Fruit fly (Drosophila melanogaster) whole organism, prepupa: ENCODE data around the gene Eip78C.
A peak's percentile ranks its signal among the peaks of the same experiment; 100 is the strongest.

Experiments used
- Blimp-1 ChIP-seq: fragments of 200-800 bp; sonication (Bioruptor generic); optimal IDR thresholded peaks from 3 replicates; lab custom pipeline; 2017; ENCODE audit warnings: missing biosample characterization, missing genetic modification characterization, mild to moderate bottlenecking, moderate library complexity, missing genetic modification reagents
- CG10631 ChIP-seq: fragments of 200-800 bp; sonication (Bioruptor generic); optimal IDR thresholded peaks from 2 replicates; lab custom pipeline; 2016; ENCODE audit warnings: missing biosample characterization, missing genetic modification characterization
- CG10669 ChIP-seq: fragments of 200-800 bp; sonication (Bioruptor generic); optimal IDR thresholded peaks from 3 replicates; lab custom pipeline; 2018; ENCODE audit warnings: missing biosample characterization, mild to moderate bottlenecking, missing genetic modification characterization, moderate library complexity
- CG11294 ChIP-seq: fragments of 200-800 bp; sonication (Bioruptor generic); IDR thresholded peaks from 2 replicates; pipeline ENCODE4 v1.3.6; 2022; ENCODE audit warnings: missing biosample characterization, missing genetic modification characterization
- CG11902 ChIP-seq: fragments of 200-800 bp; sonication (Bioruptor generic); optimal IDR thresholded peaks from 3 replicates; lab custom pipeline; 2016; ENCODE audit warnings: missing biosample characterization, missing genetic modification characterization
- CG15336 ChIP-seq: fragments of 200-800 bp; sonication (Bioruptor generic); IDR thresholded peaks from 2 replicates; pipeline ENCODE4 v1.3.6; 2022; ENCODE audit warnings: missing biosample characterization, missing genetic modification characterization
- CG1621 ChIP-seq: fragments of 200-800 bp; sonication (Bioruptor generic); optimal IDR thresholded peaks from 3 replicates; lab custom pipeline; 2018; ENCODE audit warnings: missing biosample characterization, mild to moderate bottlenecking, missing genetic modification characterization
- CG16779 ChIP-seq: fragments of 200-800 bp; sonication (Bioruptor generic); optimal IDR thresholded peaks from 3 replicates; lab custom pipeline; 2017; ENCODE audit warnings: missing biosample characterization, mild to moderate bottlenecking, missing genetic modification characterization
- CG31627 ChIP-seq: fragments of 200-800 bp; sonication (Bioruptor generic); optimal IDR thresholded peaks from 3 replicates; lab custom pipeline; 2016; ENCODE audit warnings: missing biosample characterization, missing genetic modification characterization
- CG34406 ChIP-seq: fragments of 200-800 bp; sonication (Bioruptor generic); optimal IDR thresholded peaks from 3 replicates; lab custom pipeline; 2016; ENCODE audit warnings: missing biosample characterization, missing genetic modification characterization
- CG6163 ChIP-seq: fragments of 200-800 bp; sonication (Bioruptor generic); IDR thresholded peaks from 3 replicates; pipeline ENCODE4 v1.3.6; 2022; ENCODE audit warnings: missing biosample characterization, missing genetic modification characterization
- CG6276 ChIP-seq: fragments of 200-800 bp; sonication (Bioruptor generic); optimal IDR thresholded peaks from 2 replicates; lab custom pipeline; 2017; ENCODE audit warnings: missing biosample characterization, mild to moderate bottlenecking, missing genetic modification characterization
- CG6792 ChIP-seq: fragments of 200-800 bp; sonication (Bioruptor generic); optimal IDR thresholded peaks from 3 replicates; lab custom pipeline; 2016; ENCODE audit warnings: missing biosample characterization, missing genetic modification characterization
- CG6854 ChIP-seq: fragments of 200-800 bp; sonication (Bioruptor generic); optimal IDR thresholded peaks from 2 replicates; lab custom pipeline; 2017; ENCODE audit warnings: missing biosample characterization, mild to moderate bottlenecking, missing genetic modification characterization
- CG8319 ChIP-seq: fragments of 200-800 bp; sonication (Bioruptor generic); optimal IDR thresholded peaks from 3 replicates; lab custom pipeline; 2016; ENCODE audit warnings: missing biosample characterization, missing genetic modification characterization
- CG8632 ChIP-seq: fragments of 200-800 bp; sonication (Bioruptor generic); optimal IDR thresholded peaks from 3 replicates; lab custom pipeline; 2016; ENCODE audit warnings: missing biosample characterization, missing genetic modification characterization
- CG9139 ChIP-seq: fragments of 200-800 bp; sonication (Bioruptor generic); optimal IDR thresholded peaks from 3 replicates; lab custom pipeline; 2017; ENCODE audit warnings: missing biosample characterization, mild to moderate bottlenecking, missing genetic modification characterization
- Eip78C ChIP-seq: fragments of 200-800 bp; sonication (Bioruptor generic); peaks from one replicate; lab custom pipeline; 2016; ENCODE audit warnings: missing biosample characterization, missing genetic modification characterization
- Ets21C ChIP-seq: fragments of 200-800 bp; sonication (Bioruptor generic); optimal IDR thresholded peaks from 3 replicates; lab custom pipeline; 2016; ENCODE audit warnings: missing biosample characterization, missing genetic modification characterization
- Ets96B ChIP-seq: fragments of 200-800 bp; optimal IDR thresholded peaks from 2 replicates; lab custom pipeline; 2019; ENCODE audit warnings: missing biosample characterization, mild to moderate bottlenecking, missing genetic modification characterization, moderate library complexity
- Hr39 ChIP-seq: fragments of 200-800 bp; sonication (Bioruptor generic); optimal IDR thresholded peaks from 2 replicates; lab custom pipeline; 2016; ENCODE audit warnings: missing biosample characterization, missing genetic modification characterization
- Hr4 ChIP-seq: fragments of 200-800 bp; sonication (Bioruptor generic); optimal IDR thresholded peaks from 3 replicates; lab custom pipeline; 2016; ENCODE audit warnings: missing biosample characterization, missing genetic modification characterization
- OdsH ChIP-seq: fragments of 200-800 bp; sonication (Bioruptor generic); optimal IDR thresholded peaks from 3 replicates; lab custom pipeline; 2016; ENCODE audit warnings: missing biosample characterization, missing genetic modification characterization
- Sox102F ChIP-seq: fragments of 200-800 bp; sonication (Bioruptor generic); optimal IDR thresholded peaks from 2 replicates; lab custom pipeline; 2016; ENCODE audit warnings: missing biosample characterization, mild to moderate bottlenecking, missing genetic modification characterization
- Sox14 ChIP-seq: fragments of 200-800 bp; sonication (Bioruptor generic); optimal IDR thresholded peaks from 3 replicates; lab custom pipeline; 2016; ENCODE audit warnings: missing biosample characterization, missing genetic modification characterization
- Sox15 ChIP-seq: fragments of 200-800 bp; sonication (Bioruptor generic); optimal IDR thresholded peaks from 3 replicates; lab custom pipeline; 2016; ENCODE audit warnings: missing biosample characterization, missing genetic modification characterization
- achi ChIP-seq: fragments of 200-800 bp; sonication (Bioruptor generic); optimal IDR thresholded peaks from 3 replicates; lab custom pipeline; 2016; ENCODE audit warnings: missing biosample characterization, missing genetic modification characterization
- acj6 ChIP-seq: fragments of 200-800 bp; sonication (Bioruptor generic); optimal IDR thresholded peaks from 3 replicates; lab custom pipeline; 2016; ENCODE audit warnings: missing biosample characterization, missing genetic modification characterization
- cyc ChIP-seq: fragments of 200-800 bp; sonication (Bioruptor generic); optimal IDR thresholded peaks from 3 replicates; lab custom pipeline; 2016; ENCODE audit warnings: missing biosample characterization, missing genetic modification characterization
- fd59A ChIP-seq: fragments of 200-800 bp; sonication (Bioruptor generic); optimal IDR thresholded peaks from 2 replicates; lab custom pipeline; 2017; ENCODE audit warnings: missing biosample characterization, mild to moderate bottlenecking, missing genetic modification characterization, missing genetic modification reagents
- lz ChIP-seq: fragments of 200-800 bp; sonication (Bioruptor generic); optimal IDR thresholded peaks from 3 replicates; lab custom pipeline; 2016; ENCODE audit warnings: missing biosample characterization, missing genetic modification characterization
- pdm3 ChIP-seq: fragments of 200-800 bp; sonication (Bioruptor generic); optimal IDR thresholded peaks from 3 replicates; lab custom pipeline; 2016; ENCODE audit warnings: missing biosample characterization, missing genetic modification characterization
- spab ChIP-seq: fragments of 200-800 bp; sonication (Bioruptor generic); optimal IDR thresholded peaks from 2 replicates; lab custom pipeline; 2017; ENCODE audit warnings: missing biosample characterization, mild to moderate bottlenecking, missing genetic modification characterization, missing genetic modification reagents

The Eip78C gene

DNA sequence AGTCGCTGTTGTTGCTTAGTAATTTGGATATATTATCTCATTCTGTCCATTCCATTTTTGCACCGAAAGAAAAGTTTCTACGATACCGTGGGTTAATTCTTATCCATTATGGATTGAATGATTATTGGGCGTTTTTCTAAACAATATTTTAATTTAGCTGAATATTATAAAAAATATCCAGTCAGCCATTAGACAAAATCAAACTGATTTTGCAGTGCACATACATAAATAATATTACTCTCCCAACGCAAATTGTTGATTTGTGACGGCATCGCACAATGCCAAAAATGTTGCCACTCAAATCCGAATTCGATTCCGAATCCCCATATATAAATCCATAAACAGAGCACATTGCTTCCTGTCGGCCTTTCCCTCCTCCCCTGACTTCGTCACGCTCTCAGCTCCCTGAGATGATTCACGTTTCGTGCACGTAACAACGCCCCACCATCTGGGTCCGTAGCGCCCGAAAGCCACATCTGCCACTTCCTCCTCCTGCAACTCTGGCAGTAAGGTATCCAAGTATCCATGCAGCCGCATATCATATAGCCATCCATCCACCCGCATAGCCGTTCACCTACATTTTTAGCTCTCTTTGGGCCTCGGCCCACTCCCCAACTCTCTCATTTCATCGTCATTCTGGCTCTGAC, 49.4 kb upstream of the Eip78C start (continued):
- peak; percentile 51 for TF ChIP-seq achi (GFP tag; lab: Kevin White, UChicago)
- peak; percentile 47 for TF ChIP-seq CG6792 (GFP tag; lab: Kevin White, UChicago)
- TF ChIP-seq CG6854 (GFP tag; lab: Kevin White, UChicago): no peak
- TF ChIP-seq fd59A (GFP tag; lab: Kevin White, UChicago): no peak
- TF ChIP-seq CG10631 (GFP tag; lab: Kevin White, UChicago): peak; percentile 48
- peak; percentile 60 for TF ChIP-seq CG31627 (GFP tag; lab: Kevin White, UChicago)
- TF ChIP-seq CG11902 (GFP tag; lab: Kevin White, UChicago): no peak
- peak; percentile 61 for TF ChIP-seq Sox102F (GFP tag; lab: Kevin White, UChicago)
- TF ChIP-seq CG1621 (tag; lab: Kevin White, UChicago): no peak
- peak; percentile 47 for TF ChIP-seq CG8632 (GFP tag; lab: Kevin White, UChicago)
- no peak for TF ChIP-seq Ets21C (GFP tag; lab: Kevin White, UChicago)
- TF ChIP-seq Eip78C: peak; percentile 86
- peak; percentile 51 for TF ChIP-seq Sox14 (GFP tag; lab: Kevin White, UChicago)
- TF ChIP-seq, all 60 proteins: peak for 39

DNA sequence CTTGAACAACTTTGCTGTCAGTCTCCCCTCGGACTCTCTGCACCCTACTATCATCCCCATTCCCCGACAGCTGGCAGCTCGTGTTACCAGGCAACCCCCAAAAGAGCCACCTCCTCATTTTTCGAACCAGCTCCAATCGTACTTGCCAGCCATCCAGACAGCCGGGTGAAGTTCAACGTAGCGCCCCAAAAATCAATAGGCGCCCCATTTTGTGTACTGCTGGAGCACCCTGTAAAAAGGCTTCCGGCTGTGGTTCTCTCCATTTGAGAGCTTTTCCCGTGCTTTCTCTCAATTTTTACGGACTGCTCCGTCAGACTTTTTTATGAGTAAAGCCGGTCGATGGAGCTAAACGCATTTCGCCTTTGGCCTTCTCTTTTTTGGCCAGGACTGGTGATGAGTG, 40.8 kb upstream of the Eip78C start:
- TF ChIP-seq CG6854 (GFP tag; lab: Kevin White, UChicago) (no peak), Eip78C (peak; percentile 29)
- TF ChIP-seq, all 60 proteins: peak for 1

DNA sequence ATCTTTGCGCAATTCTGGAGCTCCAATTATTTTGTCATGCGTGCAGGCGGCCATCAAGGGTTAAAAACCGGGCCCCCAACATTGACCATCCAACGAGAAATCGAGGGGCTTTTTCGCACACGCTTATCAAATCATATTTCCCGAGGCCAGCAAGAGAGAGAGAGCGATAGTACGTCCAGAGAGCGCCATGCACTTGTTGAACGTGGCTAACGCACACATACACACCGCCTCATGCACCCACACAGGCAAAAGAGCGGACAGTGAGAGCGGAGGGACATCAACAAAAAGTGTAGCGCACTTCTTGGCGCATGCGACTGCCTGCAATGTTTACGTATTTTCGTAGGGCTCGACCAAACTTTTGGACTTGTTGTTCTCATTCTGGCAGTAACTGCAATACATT, 39.9 kb upstream of the Eip78C start:
- TF ChIP-seq OdsH: no peak
- TF ChIP-seq Sox14 (GFP tag; lab: Kevin White, UChicago): no peak
- no peak for TF ChIP-seq Sox15 (GFP tag; lab: Kevin White, UChicago)
- TF ChIP-seq CG34406 (GFP tag; lab: Kevin White, UChicago): no peak
- no peak for TF ChIP-seq CG9139 (GFP tag; lab: Kevin White, UChicago)
- no peak for TF ChIP-seq CG31627 (GFP tag; lab: Kevin White, UChicago)
- TF ChIP-seq lz: no peak
- no peak for TF ChIP-seq fd59A (GFP tag; lab: Kevin White, UChicago)

DNA sequence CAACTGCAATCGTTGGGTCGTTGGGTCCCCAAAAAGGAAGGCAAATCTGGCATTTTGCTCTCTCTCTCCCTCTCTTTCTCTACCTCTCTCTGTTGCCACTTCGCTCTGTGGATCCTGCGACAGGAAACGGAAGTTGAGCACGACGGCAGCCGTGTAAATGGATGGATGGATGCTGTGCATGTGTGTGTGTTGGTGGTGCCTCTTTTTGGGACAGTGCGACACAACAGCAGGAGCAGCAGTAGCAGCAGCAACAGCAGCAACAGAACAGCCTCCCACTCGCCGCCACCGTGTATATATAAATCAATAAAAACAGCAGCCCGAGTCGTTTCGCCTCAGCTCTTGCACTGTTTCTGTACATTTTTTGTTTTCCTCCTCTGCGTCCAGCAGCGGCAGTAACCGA, 34.4 kb upstream of the Eip78C start:
- TF ChIP-seq CG10669 (GFP tag; lab: Kevin White, UChicago): no peak
- TF ChIP-seq Eip78C: peak; percentile 58

DNA sequence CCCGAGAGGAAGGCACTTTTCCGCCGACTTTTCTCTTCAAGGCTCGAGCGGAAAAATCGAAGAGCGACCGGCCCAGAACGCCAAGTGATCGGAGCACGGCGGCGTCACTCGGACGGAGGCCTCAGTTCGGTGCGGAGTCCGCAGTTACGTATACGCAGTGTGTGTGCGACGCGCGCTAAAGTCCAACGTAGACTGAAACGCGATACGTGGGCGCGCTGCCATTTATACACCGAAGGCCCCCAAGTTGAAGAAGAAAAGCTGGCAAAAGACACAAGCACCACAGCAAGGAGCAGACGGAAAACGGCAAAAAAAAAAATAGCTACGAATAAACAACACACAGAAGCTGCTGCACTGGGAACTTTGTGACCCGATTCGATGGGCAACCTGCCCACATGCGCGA, 33.2 kb upstream of the Eip78C start, which contains the start of gene CG42337:
Gene CG42337 (minus strand): TSS at position 194 of the 400 bp plus-strand sequence.
- TF ChIP-seq CG11294: no peak
- no peak for TF ChIP-seq achi (GFP tag; lab: Kevin White, UChicago)
- no peak for TF ChIP-seq pdm3 (GFP tag; lab: Kevin White, UChicago)
- no peak for TF ChIP-seq spab (GFP tag; lab: Kevin White, UChicago)
- TF ChIP-seq cyc: no peak
- TF ChIP-seq CG6163 (GFP tag; lab: Robert Waterston, UW): no peak
- no peak for TF ChIP-seq Hr4
- no peak for TF ChIP-seq CG16779 (tag; lab: Kevin White, UChicago)
- no peak for TF ChIP-seq acj6
- no peak for TF ChIP-seq Blimp-1
- TF ChIP-seq CG8319: no peak
- no peak for TF ChIP-seq Hr39 (GFP tag; lab: Kevin White, UChicago)

DNA sequence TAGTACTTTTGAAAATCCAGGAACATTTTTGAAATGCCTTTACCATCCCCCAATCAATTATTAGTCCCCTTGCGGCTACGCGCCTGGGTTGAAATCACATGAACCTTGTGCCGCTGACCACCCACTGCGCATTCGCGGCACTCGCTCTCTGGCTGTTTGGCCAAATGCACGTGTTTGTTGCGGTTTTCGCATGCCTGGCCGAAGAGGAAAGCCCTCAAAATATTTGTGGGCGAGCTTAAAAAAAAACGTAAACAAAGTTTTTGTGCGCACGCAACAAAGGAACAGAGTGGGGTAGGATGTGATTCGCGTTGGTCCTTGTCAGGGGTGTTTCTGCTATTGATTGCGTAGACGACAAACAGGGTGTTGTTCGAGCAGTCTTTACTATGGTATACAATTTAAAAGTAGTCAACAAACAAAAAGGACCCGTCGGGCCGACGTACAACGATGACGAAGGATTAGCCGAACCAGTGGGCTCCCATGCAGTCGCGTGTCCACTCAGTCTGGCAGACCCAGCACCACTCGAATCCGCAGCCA, 31.9 kb upstream of the Eip78C start:
- TF ChIP-seq CG16779 (tag; lab: Kevin White, UChicago): no peak
- no peak for TF ChIP-seq Hr39 (GFP tag; lab: Kevin White, UChicago)
- no peak for TF ChIP-seq Ets96B (tag; lab: Kevin White, UChicago)
- TF ChIP-seq CG6854 (GFP tag; lab: Kevin White, UChicago): no peak
- TF ChIP-seq Eip78C: no peak
- TF ChIP-seq CG15336 (GFP tag; lab: Robert Waterston, UW): no peak
- no peak for TF ChIP-seq CG11902 (GFP tag; lab: Kevin White, UChicago)
- no peak for TF ChIP-seq CG6276
